Fruit fly (Drosophila melanogaster) S2 (cell line): Measurements from ENCODE around the gene CG7326.

Source experiments
- CG8478 ChIP-seq: fragments of >200 bp; optimal IDR thresholded peaks from 2 replicates; lab custom pipeline; 2018
- CTCF ChIP-seq, 2 experiments: fragments of >200 bp; optimal IDR thresholded peaks; 2 replicates each; lab custom pipeline; 2018

DNA sequence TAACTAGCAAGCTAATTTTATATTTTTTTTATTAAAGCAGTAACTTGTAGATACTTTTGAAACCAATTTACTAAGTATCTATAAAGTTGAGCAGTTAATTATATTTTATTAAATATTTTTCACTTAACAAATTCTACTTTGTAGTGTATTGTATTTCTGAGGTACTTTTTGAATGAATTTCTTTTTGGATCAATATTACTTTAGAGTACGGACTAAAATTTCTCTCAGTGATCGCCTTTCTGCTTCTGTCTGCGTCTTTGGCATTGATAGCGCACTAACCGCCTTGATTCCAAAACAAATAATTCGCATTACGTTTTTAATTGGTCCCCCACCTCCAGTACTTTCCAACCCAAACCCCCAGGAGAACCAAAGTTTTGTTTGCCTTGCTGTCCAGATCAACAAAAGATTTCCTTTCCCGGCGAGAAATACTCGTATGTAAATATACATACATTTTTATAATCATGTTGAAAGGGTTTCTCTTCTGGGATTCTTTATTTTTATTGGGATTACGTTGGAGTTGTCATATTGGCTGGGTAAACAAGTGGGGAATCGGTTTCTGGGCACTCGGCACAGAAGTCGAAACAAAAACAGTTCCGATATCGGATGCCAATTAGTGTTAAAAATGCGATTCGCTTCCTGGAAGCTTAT is 24.5 kb downstream of the CG7326 start:
- no peak for TF ChIP-seq CTCF (optimal IDR thresholded peaks at IDR 0.05; lab: Kevin White, UChicago)
- no peak for TF ChIP-seq CG8478
